Worm (Caenorhabditis elegans) whole organism, mixed stage, embryonic: ENCODE measurements around the gene T11F8.4.
"Not testable (repeated sequence)": the region's sequence is repeated elsewhere in the genome, so short reads cannot be mapped to it uniquely, and the experiment has no call there.

Source experiments
- M03D4.4 ChIP-seq: sonication (generic microtip); optimal IDR thresholded peaks from 2 replicates; lab custom pipeline; 2017; ENCODE audit warnings: mild to moderate bottlenecking, missing genetic modification characterization, missing compliant biosample characterization
- bed-3 ChIP-seq: fragments of 200-800 bp; sonication (Bioruptor generic); optimal IDR thresholded peaks from 3 replicates; lab custom pipeline; 2018; ENCODE audit warnings: mild to moderate bottlenecking, missing genetic modification characterization, moderate library complexity, missing compliant biosample characterization
- blmp-1 ChIP-seq: fragments of 150-350 bp; optimal IDR thresholded peaks from 2 replicates; lab custom pipeline; 2014; ENCODE audit warnings: missing biosample characterization, missing genetic modification characterization
- ceh-39 ChIP-seq: fragments of 150-350 bp; optimal IDR thresholded peaks from 2 replicates; lab custom pipeline; 2014; ENCODE audit warnings: missing biosample characterization, missing genetic modification characterization
- ceh-43 ChIP-seq: fragments of 200-800 bp; sonication (Bioruptor generic); optimal IDR thresholded peaks from 2 replicates; lab custom pipeline; 2018; ENCODE audit warnings: mild to moderate bottlenecking, missing genetic modification characterization, moderate library complexity, missing compliant biosample characterization
- ceh-83 ChIP-seq: fragments of 200-800 bp; sonication (Bioruptor generic); optimal IDR thresholded peaks from 2 replicates; lab custom pipeline; 2018; ENCODE audit warnings: mild to moderate bottlenecking, missing genetic modification characterization, missing compliant biosample characterization
- ces-1 ChIP-seq: fragments of 150-350 bp; optimal IDR thresholded peaks from 2 replicates; lab custom pipeline; 2014; ENCODE audit warnings: missing biosample characterization, missing genetic modification reagents, missing genetic modification characterization
- cnd-1 ChIP-seq: fragments of 200-800 bp; sonication (Bioruptor generic); optimal IDR thresholded peaks from 2 replicates; lab custom pipeline; 2018; ENCODE audit warnings: mild to moderate bottlenecking, missing genetic modification characterization, missing compliant biosample characterization
- flh-1 ChIP-seq: fragments of 200-800 bp; sonication (Bioruptor generic); optimal IDR thresholded peaks from 2 replicates; lab custom pipeline; 2018; ENCODE audit warnings: mild to moderate bottlenecking, missing genetic modification characterization, moderate library complexity, missing compliant biosample characterization
- ham-2 ChIP-seq: fragments of 200-800 bp; sonication (Bioruptor generic); optimal IDR thresholded peaks from 2 replicates; lab custom pipeline; 2018; ENCODE audit warnings: mild to moderate bottlenecking, missing genetic modification characterization, missing compliant biosample characterization
- hlh-1 ChIP-seq: fragments of 150-350 bp; optimal IDR thresholded peaks from 2 replicates; lab custom pipeline; 2014; ENCODE audit warnings: missing biosample characterization, missing genetic modification reagents, missing genetic modification characterization
- lin-32 ChIP-seq: fragments of 200-800 bp; sonication (Bioruptor generic); optimal IDR thresholded peaks from 2 replicates; lab custom pipeline; 2018; ENCODE audit warnings: mild to moderate bottlenecking, missing genetic modification characterization, missing compliant biosample characterization
- lsy-2 ChIP-seq: fragments of 150-350 bp; optimal IDR thresholded peaks from 2 replicates; lab custom pipeline; 2014; ENCODE audit warnings: missing biosample characterization, missing genetic modification characterization
- mab-5 ChIP-seq: fragments of 150-350 bp; optimal IDR thresholded peaks from 2 replicates; lab custom pipeline; 2014; ENCODE audit warnings: missing biosample characterization, missing genetic modification characterization
- mep-1 ChIP-seq: fragments of 150-350 bp; optimal IDR thresholded peaks from 2 replicates; lab custom pipeline; 2017; ENCODE audit warnings: missing biosample characterization, missing genetic modification reagents, missing genetic modification characterization, inconsistent platforms
- mls-2 ChIP-seq: sonication (generic microtip); optimal IDR thresholded peaks from 2 replicates; lab custom pipeline; 2016; ENCODE audit warnings: mild to moderate bottlenecking, missing genetic modification characterization, moderate library complexity, missing compliant biosample characterization
- nhr-12 ChIP-seq: fragments of 150-350 bp; optimal IDR thresholded peaks from 2 replicates; lab custom pipeline; 2014; ENCODE audit warnings: missing biosample characterization, missing genetic modification characterization
- nhr-2 ChIP-seq: fragments of 150-350 bp; optimal IDR thresholded peaks from 2 replicates; lab custom pipeline; 2014; ENCODE audit warnings: missing biosample characterization, missing genetic modification characterization
- nhr-237 ChIP-seq: fragments of 150-350 bp; optimal IDR thresholded peaks from 2 replicates; lab custom pipeline; 2014; ENCODE audit warnings: missing biosample characterization, missing genetic modification characterization
- nhr-28 ChIP-seq: fragments of 150-350 bp; optimal IDR thresholded peaks from 2 replicates; lab custom pipeline; 2014; ENCODE audit warnings: missing biosample characterization, missing genetic modification characterization
- nhr-76 ChIP-seq: sonication (generic microtip); optimal IDR thresholded peaks from 2 replicates; lab custom pipeline; 2017; ENCODE audit warnings: missing biosample characterization, missing genetic modification characterization
- pha-4 ChIP-seq: fragments of 150-350 bp; optimal IDR thresholded peaks from 2 replicates; lab custom pipeline; 2018; ENCODE audit warnings: missing biosample characterization, missing genetic modification reagents, missing genetic modification characterization
- snpc-4 ChIP-seq: fragments of 150-350 bp; optimal IDR thresholded peaks from 2 replicates; lab custom pipeline; 2014; ENCODE audit warnings: missing biosample characterization, missing genetic modification characterization
- sptf-1 ChIP-seq: sonication (generic microtip); optimal IDR thresholded peaks from 2 replicates; lab custom pipeline; 2017; ENCODE audit warnings: mild to moderate bottlenecking, missing genetic modification characterization, moderate library complexity, missing compliant biosample characterization
- tbx-8 ChIP-seq: fragments of 200-800 bp; sonication (Bioruptor generic); optimal IDR thresholded peaks from 2 replicates; lab custom pipeline; 2018; ENCODE audit warnings: mild to moderate bottlenecking, missing genetic modification characterization, moderate library complexity, missing compliant biosample characterization
- unc-39 ChIP-seq: fragments of 150-350 bp; optimal IDR thresholded peaks from 2 replicates; lab custom pipeline; 2014; ENCODE audit warnings: missing biosample characterization, missing genetic modification characterization
- zip-8 ChIP-seq: fragments of 150-350 bp; optimal IDR thresholded peaks from 2 replicates; lab custom pipeline; 2014; ENCODE audit warnings: missing biosample characterization, missing genetic modification characterization
- ztf-11 ChIP-seq: fragments of 150-350 bp; optimal IDR thresholded peaks from 2 replicates; lab custom pipeline; 2014; ENCODE audit warnings: missing biosample characterization, missing genetic modification characterization

T11F8.4 gene

ce11 chrIV:5486208-5486731 lies 9.9 kb upstream of the T11F8.4 start, which contains the start of the genes snpc-3.1 and puf-7:
Gene snpc-3.1, minus strand, starts transcription at chrIV:5486258.
Gene puf-7, plus strand, starts transcription at chrIV:5486713.
- TF ChIP-seq mep-1; lin-32 (GFP tag; lab: Kevin White, UChicago); nhr-12: not testable (repeated sequence)
- TF ChIP-seq, all 35 proteins: peak for 0; not testable (repeated sequence) for 35

ce11 chrIV:5482723-5483122 lies 6.4 kb upstream of the T11F8.4 start, which contains the start of gene T11F8.5:
Gene T11F8.5, plus strand, starts transcription at chrIV:5483023.
- TF ChIP-seq pha-4 (tag; lab: Kevin White, UChicago) = no peak

- TF ChIP-seq lin-32 (GFP tag; lab: Kevin White, UChicago) (no peak), lsy-2 (tag; lab: Kevin White, UChicago) (no peak)
These were observed 5.9 kb upstream of the T11F8.4 start, which contains the start of gene T11F8.12 for ce11 chrIV:5482231-5482630. Gene T11F8.12, minus strand, starts transcription at chrIV:5482331.

ce11 chrIV:5479289-5479688 lies 2.9 kb upstream of the T11F8.4 start, which contains the start of gene T11F8.1:
Gene T11F8.1, plus strand, starts transcription at chrIV:5479589.
- TF ChIP-seq ztf-11 (tag; lab: Kevin White, UChicago) = no peak
- no peak for TF ChIP-seq mab-5 (tag; lab: Kevin White, UChicago)
- TF ChIP-seq ces-1 (GFP tag; lab: Kevin White, UChicago) = no peak
- TF ChIP-seq nhr-2 = no peak
- TF ChIP-seq pha-4 (tag; lab: Kevin White, UChicago) = no peak
- no peak for TF ChIP-seq mls-2
- no peak for TF ChIP-seq ceh-83 (GFP tag; lab: Kevin White, UChicago)
- no peak for TF ChIP-seq mep-1
- TF ChIP-seq M03D4.4 (tag; lab: Kevin White, UChicago) = no peak
- no peak for TF ChIP-seq nhr-76 (tag; lab: Kevin White, UChicago)
- TF ChIP-seq flh-1 = no peak

- TF ChIP-seq cnd-1 (tag; lab: Kevin White, UChicago) = no peak
- TF ChIP-seq nhr-28 (tag; lab: Kevin White, UChicago) = no peak
- no peak for TF ChIP-seq ceh-39 (tag; lab: Kevin White, UChicago)
- no peak for TF ChIP-seq mep-1
- TF ChIP-seq bed-3 (GFP tag; lab: Kevin White, UChicago) = no peak
- TF ChIP-seq ham-2 (GFP tag; lab: Kevin White, UChicago) = no peak
- TF ChIP-seq unc-39 (tag; lab: Kevin White, UChicago) = no peak
- TF ChIP-seq lsy-2 (tag; lab: Kevin White, UChicago) = no peak
- no peak for TF ChIP-seq flh-1
- TF ChIP-seq blmp-1 = no peak
- TF ChIP-seq M03D4.4 (tag; lab: Kevin White, UChicago) = no peak
- TF ChIP-seq zip-8 = no peak
- no peak for TF ChIP-seq ceh-83 (GFP tag; lab: Kevin White, UChicago)
- no peak for TF ChIP-seq hlh-1 (tag; lab: Kevin White, UChicago)
- TF ChIP-seq sptf-1 = no peak
- TF ChIP-seq nhr-12 = no peak
- TF ChIP-seq nhr-2 = no peak
- TF ChIP-seq ceh-43 (GFP tag; lab: Kevin White, UChicago) = no peak
These were observed 3.3 kb downstream of the T11F8.4 start for ce11 chrIV:5473098-5473497.

ce11 chrIV:5469739-5470138 lies 6.6 kb downstream of the T11F8.4 start, which contains the start of gene rme-2:
Gene rme-2, plus strand, starts transcription at chrIV:5470026.
- TF ChIP-seq ces-1 (GFP tag; lab: Kevin White, UChicago) (no peak), nhr-12 (no peak), tbx-8 (GFP tag; lab: Kevin White, UChicago) (no peak), nhr-28 (tag; lab: Kevin White, UChicago) (no peak), nhr-237 (no peak), blmp-1 (no peak), ceh-43 (GFP tag; lab: Kevin White, UChicago) (no peak), ham-2 (GFP tag; lab: Kevin White, UChicago) (no peak)

ce11 chrIV:5464403-5464802 lies 12.0 kb downstream of the T11F8.4 start, which contains the start of gene Y52D5A.2:
Gene Y52D5A.2, minus strand, starts transcription at chrIV:5464503.
- not testable (repeated sequence) for TF ChIP-seq ztf-11, snpc-4, ceh-39 (tag; lab: Kevin White, UChicago)
